Worm (Caenorhabditis elegans): Measurements from ENCODE around the gene twk-6.

DNA sequence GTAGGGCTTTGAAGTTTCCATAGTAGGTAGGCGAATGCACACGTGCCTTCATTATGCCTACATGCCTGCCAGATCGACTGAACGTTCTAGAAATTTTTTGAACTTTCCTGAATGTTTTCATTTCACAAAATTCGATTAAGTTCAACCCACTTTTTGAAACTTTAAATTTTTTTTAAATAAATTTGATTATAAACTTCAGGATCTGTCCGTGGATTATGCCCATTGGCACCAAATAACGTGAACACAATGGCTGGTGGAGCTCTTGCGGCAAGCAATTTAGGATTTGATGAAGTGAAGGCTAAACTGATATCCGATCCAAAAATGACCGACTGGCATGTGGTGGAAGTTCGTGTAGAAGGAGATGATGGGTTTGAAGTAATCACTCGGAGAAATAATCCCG is 7.3 kb upstream of the twk-6 start, which contains the start of gene F17C8.7:
- no peak for TF ChIP-seq ceh-62 (tag; optimal IDR thresholded peaks at IDR 0.05)
- TF ChIP-seq fkh-10 (GFP tag; optimal IDR thresholded peaks at IDR 0.05), result no peak
- no peak for TF ChIP-seq daf-12 (tag; optimal IDR thresholded peaks at IDR 0.05)
- no peak for TF ChIP-seq Y75B8A.6 (GFP tag; IDR thresholded peaks at IDR 0.05)
- TF ChIP-seq ama-1 (optimal IDR thresholded peaks at IDR 0.05), result no peak
- no peak for TF ChIP-seq madf-9 (GFP tag; conservative IDR thresholded peaks at IDR 0.05)
- TF ChIP-seq tra-1 (GFP tag; IDR thresholded peaks at IDR 0.05), result no peak
- no peak for TF ChIP-seq vab-7 (GFP tag; IDR thresholded peaks at IDR 0.05)
